Worm (Caenorhabditis elegans): ENCODE measurements around the gene vps-26.

DNA sequence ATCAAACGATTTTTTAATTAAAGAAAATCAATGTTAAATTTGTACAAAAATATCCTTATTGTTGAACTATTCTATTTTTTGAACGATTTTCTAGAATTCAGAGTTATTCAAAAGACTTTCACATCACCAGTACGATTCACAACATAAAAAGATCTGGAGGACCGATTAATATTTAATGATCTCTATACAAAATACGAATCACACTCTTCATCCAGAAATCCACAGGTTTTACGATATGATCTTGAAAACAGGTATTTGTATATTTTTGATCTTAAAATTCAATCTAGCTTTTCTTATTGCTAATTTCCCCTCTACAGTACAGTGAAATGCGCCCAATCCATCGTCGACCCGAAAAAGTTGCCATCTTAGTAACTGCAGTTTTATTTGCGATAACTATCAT is 37.0 kb downstream of the vps-26 start, which contains the start of gene F49C12.5:
- TF ChIP-seq skn-1 (tag; optimal IDR thresholded peaks at IDR 0.05) (no peak), egl-27 (tag; optimal IDR thresholded peaks at IDR 0.05) (no peak), ama-1 (optimal IDR thresholded peaks at IDR 0.05) (no peak), jun-1 (tag; optimal IDR thresholded peaks at IDR 0.05) (no peak), mdl-1 (tag; optimal IDR thresholded peaks at IDR 0.05) (no peak), ceh-82 (tag; optimal IDR thresholded peaks at IDR 0.05) (no peak), ZK546.5 (tag; optimal IDR thresholded peaks at IDR 0.05) (no peak), nhr-42 (GFP tag; IDR thresholded peaks at IDR 0.05) (no peak), unc-130 (GFP tag; optimal IDR thresholded peaks at IDR 0.05) (no peak), fos-1 (tag; optimal IDR thresholded peaks at IDR 0.05) (no peak), R02D3.7 (tag; optimal IDR thresholded peaks at IDR 0.05) (no peak), lin-29 (GFP tag; IDR thresholded peaks at IDR 0.05) (no peak)

Measured in whole organism, L4 larva.